Worm (Caenorhabditis elegans) whole organism, L1 larva: Measurements from ENCODE around the gene sth-1.

ENCODE experiments used
- egl-13 ChIP-seq: sonication (generic microtip); optimal IDR thresholded peaks from 2 replicates; lab custom pipeline; 2016; ENCODE audit warnings: missing genotype, missing genetic modification reagents, missing genetic modification characterization, missing compliant biosample characterization
- elt-2 ChIP-seq: sonication (generic microtip); optimal IDR thresholded peaks from 2 replicates; lab custom pipeline; 2016; ENCODE audit warnings: missing genetic modification characterization, mild to moderate bottlenecking, inconsistent platforms, missing compliant biosample characterization, missing genetic modification reagents
- fkh-10 ChIP-seq: sonication (generic microtip); optimal IDR thresholded peaks from 2 replicates; lab custom pipeline; 2017; ENCODE audit warnings: missing biosample characterization, missing genetic modification reagents, missing genetic modification characterization
- fos-1 ChIP-seq: fragments of 150-350 bp; optimal IDR thresholded peaks from 2 replicates; lab custom pipeline; 2014; ENCODE audit warnings: missing biosample characterization, missing genetic modification characterization
- lin-15B ChIP-seq: fragments of 150-350 bp; sonication (generic microtip); optimal IDR thresholded peaks from 3 replicates; lab custom pipeline; 2014; ENCODE audit warnings: missing biosample characterization, missing genetic modification characterization
- mdl-1 ChIP-seq, 2 experiments: fragments of 150-350 bp; optimal IDR thresholded peaks; 2 replicates each; lab custom pipeline; 2014 to 2017; ENCODE audit warnings: missing biosample characterization in 2 of 2, missing genetic modification characterization in 2 of 2, inconsistent platforms in 1 of 2
- nhr-11 ChIP-seq: fragments of 150-350 bp; optimal IDR thresholded peaks from 2 replicates; lab custom pipeline; 2014; ENCODE audit warnings: missing biosample characterization, missing genetic modification characterization
- nhr-28 ChIP-seq: fragments of 150-350 bp; optimal IDR thresholded peaks from 2 replicates; lab custom pipeline; 2014; ENCODE audit warnings: missing biosample characterization, missing genetic modification characterization
- snpc-4 ChIP-seq: fragments of 150-350 bp; optimal IDR thresholded peaks from 2 replicates; lab custom pipeline; 2014; ENCODE audit warnings: missing biosample characterization, missing genetic modification characterization
- sox-4 ChIP-seq: sonication (generic microtip); optimal IDR thresholded peaks from 2 replicates; lab custom pipeline; 2016; ENCODE audit warnings: missing genetic modification characterization, missing compliant biosample characterization
- zag-1 ChIP-seq: fragments of 150-350 bp; optimal IDR thresholded peaks from 2 replicates; lab custom pipeline; 2014; ENCODE audit warnings: missing biosample characterization, missing genetic modification characterization

- TF ChIP-seq snpc-4 (tag; lab: Kevin White, UChicago) (no peak), fkh-10 (GFP tag; lab: Kevin White, UChicago) (no peak), fos-1 (no peak), mdl-1 (tag; optimal IDR thresholded peaks at IDR 0.05; lab: Kevin White, UChicago) (no peak), nhr-28 (tag; lab: Kevin White, UChicago) (no peak), nhr-11 (no peak), zag-1 (tag; lab: Kevin White, UChicago) (no peak), sox-4 (tag; lab: Kevin White, UChicago) (no peak), elt-2 (tag; lab: Kevin White, UChicago) (no peak), lin-15B (tag; lab: Kevin White, UChicago) (no peak), egl-13 (no peak)
Observed at ce11 chrV:8073162-8073561, 21.2 kb downstream of the sth-1 start.
